Worm (Caenorhabditis elegans) whole organism, L4 larva: ENCODE results near the gene ppk-2.

ENCODE experiments used
- D1046.2 ChIP-seq: fragments of 200-800 bp; sonication (Bioruptor generic); IDR thresholded peaks from 2 replicates; pipeline ENCODE4 v1.3.6; 2022; ENCODE audit warnings: missing genetic modification characterization, missing compliant biosample characterization
- F10B5.3 ChIP-seq: sonication (generic microtip); optimal IDR thresholded peaks from 2 replicates; lab custom pipeline; 2016; ENCODE audit warnings: mild to moderate bottlenecking, missing genetic modification characterization, missing compliant biosample characterization
- F44E2.7 ChIP-seq: fragments of 200-800 bp; sonication (Bioruptor generic); IDR thresholded peaks from 2 replicates; pipeline ENCODE4 v2.1.2; 2022; ENCODE audit warnings: missing genetic modification characterization, missing compliant biosample characterization
- F49E8.2 ChIP-seq: sonication (generic microtip); optimal IDR thresholded peaks from 2 replicates; lab custom pipeline; 2016; ENCODE audit warnings: missing compliant biosample characterization, mild to moderate bottlenecking, missing genetic modification characterization, borderline replicate concordance
- T20F7.1 ChIP-seq: fragments of 200-800 bp; sonication (Bioruptor generic); optimal IDR thresholded peaks from 2 replicates; lab custom pipeline; 2018; ENCODE audit warnings: mild to moderate bottlenecking, missing genetic modification characterization, missing compliant biosample characterization
- T26A8.4 ChIP-seq: fragments of 200-800 bp; sonication (Bioruptor generic); IDR thresholded peaks from 2 replicates; pipeline ENCODE4 v1.3.6; 2022; ENCODE audit warnings: missing genetic modification characterization, missing compliant biosample characterization
- Y48G9A.11 ChIP-seq: fragments of 200-800 bp; sonication (Bioruptor generic); IDR thresholded peaks from 2 replicates; pipeline ENCODE4 v1.3.6; 2022; ENCODE audit warnings: missing genetic modification reagents, missing genetic modification characterization, missing compliant biosample characterization
- Y5F2A.4 ChIP-seq: fragments of 200-800 bp; sonication (Bioruptor generic); optimal IDR thresholded peaks from 2 replicates; lab custom pipeline; 2018; ENCODE audit warnings: mild to moderate bottlenecking, missing genetic modification characterization, missing compliant biosample characterization
- Y75B8A.6 ChIP-seq: fragments of 200-800 bp; sonication (Bioruptor generic); IDR thresholded peaks from 2 replicates; pipeline ENCODE4 v1.3.6; 2022; ENCODE audit warnings: missing genetic modification reagents, missing genetic modification characterization, missing compliant biosample characterization
- ZK546.5 ChIP-seq, 2 experiments: sonication (generic microtip); optimal IDR thresholded peaks; 2 replicates each; lab custom pipeline; 2017; ENCODE audit warnings: missing biosample characterization in 2 of 2, missing genetic modification characterization in 2 of 2
- aha-1 ChIP-seq: fragments of 150-350 bp; peaks from one replicate; lab custom pipeline; 2014; ENCODE audit warnings: missing biosample characterization, missing genetic modification characterization
- aly-2 ChIP-seq: sonication (generic microtip); optimal IDR thresholded peaks from 2 replicates; lab custom pipeline; 2018; ENCODE audit warnings: missing biosample characterization, missing genetic modification characterization
- ama-1 ChIP-seq: fragments of 150-350 bp; optimal IDR thresholded peaks from 2 replicates; lab custom pipeline; 2014; ENCODE audit warnings: inconsistent platforms, mixed read lengths
- ceh-20 ChIP-seq: fragments of 200-800 bp; sonication (Bioruptor generic); IDR thresholded peaks from 2 replicates; pipeline ENCODE4 v1.3.6; 2022; ENCODE audit warnings: missing genetic modification reagents, missing genetic modification characterization, missing compliant biosample characterization
- ctbp-1 ChIP-seq: fragments of 200-800 bp; sonication (Bioruptor generic); IDR thresholded peaks from 2 replicates; pipeline ENCODE4 v1.3.6; 2022; ENCODE audit warnings: missing genetic modification reagents, missing genetic modification characterization, missing compliant biosample characterization
- daf-12 ChIP-seq: fragments of 150-350 bp; optimal IDR thresholded peaks from 2 replicates; lab custom pipeline; 2014; ENCODE audit warnings: missing biosample characterization, missing genetic modification reagents, missing genetic modification characterization
- daf-19 ChIP-seq: fragments of 200-800 bp; sonication (Bioruptor generic); conservative IDR thresholded peaks from 2 replicates; pipeline ENCODE4 v1.3.6; 2022; ENCODE audit warnings: missing genetic modification characterization, missing compliant biosample characterization
- dmd-9 ChIP-seq: fragments of 200-800 bp; sonication (Bioruptor generic); IDR thresholded peaks from 2 replicates; pipeline ENCODE4 v1.3.6; 2022; ENCODE audit warnings: missing genetic modification reagents, missing genetic modification characterization, missing compliant biosample characterization
- dpl-1 ChIP-seq: fragments of 150-350 bp; optimal IDR thresholded peaks from 2 replicates; lab custom pipeline; 2014; ENCODE audit warnings: missing biosample characterization, missing genetic modification reagents, missing genetic modification characterization
- duxl-1 ChIP-seq: sonication (generic microtip); optimal IDR thresholded peaks from 2 replicates; lab custom pipeline; 2016; ENCODE audit warnings: mild to moderate bottlenecking, missing genetic modification characterization, moderate library complexity, missing compliant biosample characterization; ENCODE audit not compliant: poor library complexity
- egl-43 ChIP-seq: fragments of 200-800 bp; sonication (Bioruptor generic); IDR thresholded peaks from 2 replicates; pipeline ENCODE4 v1.3.6; 2022; ENCODE audit warnings: missing genetic modification reagents, missing genetic modification characterization, missing compliant biosample characterization
- gei-8 ChIP-seq: fragments of 200-800 bp; sonication (Bioruptor generic); optimal IDR thresholded peaks from 2 replicates; lab custom pipeline; 2018; ENCODE audit warnings: mild to moderate bottlenecking, missing genetic modification characterization, missing compliant biosample characterization
- hlh-30 ChIP-seq: sonication (generic microtip); optimal IDR thresholded peaks from 2 replicates; lab custom pipeline; 2017; ENCODE audit warnings: antibody characterized with exemption, mild to moderate bottlenecking, missing genetic modification characterization, missing compliant biosample characterization; ENCODE audit not compliant: insufficient read depth
- hmg-1.1 ChIP-seq: fragments of 200-800 bp; sonication (Bioruptor generic); IDR thresholded peaks from 2 replicates; pipeline ENCODE4 v1.3.6; 2022; ENCODE audit warnings: missing genetic modification reagents, missing genetic modification characterization, missing compliant biosample characterization
- lim-7 ChIP-seq: fragments of 200-800 bp; sonication (Bioruptor generic); IDR thresholded peaks from 2 replicates; pipeline ENCODE4 v1.3.6; 2022; ENCODE audit warnings: missing genetic modification characterization, missing compliant biosample characterization
- lin-13 ChIP-seq: fragments of 150-350 bp; optimal IDR thresholded peaks from 2 replicates; lab custom pipeline; 2014; ENCODE audit warnings: missing biosample characterization, missing genetic modification reagents, missing genetic modification characterization
- lin-15B ChIP-seq: fragments of 150-350 bp; sonication (generic microtip); optimal IDR thresholded peaks from 3 replicates; lab custom pipeline; 2014; ENCODE audit warnings: missing biosample characterization, missing genetic modification characterization
- lin-38 ChIP-seq: fragments of 200-800 bp; sonication (Bioruptor generic); IDR thresholded peaks from 2 replicates; pipeline ENCODE4 v1.3.6; 2022; ENCODE audit warnings: missing genetic modification reagents, missing genetic modification characterization, missing compliant biosample characterization
- lin-39 ChIP-seq: fragments of 150-350 bp; optimal IDR thresholded peaks from 2 replicates; lab custom pipeline; 2014; ENCODE audit warnings: missing biosample characterization, missing genetic modification reagents, missing genetic modification characterization
- lir-3 ChIP-seq: sonication (generic microtip); optimal IDR thresholded peaks from 2 replicates; lab custom pipeline; 2016; ENCODE audit warnings: mild to moderate bottlenecking, missing genetic modification characterization, missing compliant biosample characterization
- madf-5 ChIP-seq, 2 experiments: fragments of 200-800 bp; sonication (Bioruptor generic); IDR thresholded peaks; 2 replicates each; pipeline ENCODE4 v1.3.6; 2022; ENCODE audit warnings: missing compliant biosample characterization in 2 of 2, missing genetic modification characterization in 2 of 2
- mdl-1 ChIP-seq, 2 experiments: fragments of 150-350 bp in 1 of 2; sonication (generic microtip) in 1 of 2; optimal IDR thresholded peaks; 2 replicates each; lab custom pipeline; 2014 to 2017; ENCODE audit warnings: missing biosample characterization in 2 of 2, missing genetic modification characterization in 2 of 2
- mdt-29 ChIP-seq: fragments of 200-800 bp; sonication (Bioruptor generic); IDR thresholded peaks from 2 replicates; pipeline ENCODE4 v1.3.6; 2022; ENCODE audit warnings: missing genetic modification reagents, missing genetic modification characterization, missing compliant biosample characterization
- mes-2 ChIP-seq: sonication (generic microtip); optimal IDR thresholded peaks from 2 replicates; lab custom pipeline; 2016; ENCODE audit warnings: missing genotype, mild to moderate bottlenecking, missing genetic modification characterization, missing compliant biosample characterization; ENCODE audit not compliant: poor library complexity, severe bottlenecking
- mxl-3 ChIP-seq: fragments of 200-800 bp; sonication (Bioruptor generic); optimal IDR thresholded peaks from 2 replicates; lab custom pipeline; 2018; ENCODE audit warnings: mild to moderate bottlenecking, missing genetic modification characterization, missing compliant biosample characterization
- nhr-10 ChIP-seq: fragments of 150-350 bp; optimal IDR thresholded peaks from 2 replicates; lab custom pipeline; 2014; ENCODE audit warnings: missing biosample characterization, missing genetic modification characterization
- nhr-102 ChIP-seq: sonication (generic microtip); optimal IDR thresholded peaks from 2 replicates; lab custom pipeline; 2016; ENCODE audit warnings: mild to moderate bottlenecking, missing genetic modification characterization, moderate library complexity, missing compliant biosample characterization
- nhr-111 ChIP-seq: fragments of 200-800 bp; sonication (Bioruptor generic); optimal IDR thresholded peaks from 2 replicates; lab custom pipeline; 2018; ENCODE audit warnings: mild to moderate bottlenecking, missing genetic modification characterization, missing compliant biosample characterization
- nhr-25 ChIP-seq: sonication (generic microtip); optimal IDR thresholded peaks from 2 replicates; lab custom pipeline; 2017; ENCODE audit warnings: missing genetic modification characterization, mild to moderate bottlenecking, missing compliant biosample characterization, antibody characterized with exemption, moderate library complexity, borderline replicate concordance; ENCODE audit not compliant: insufficient read depth
- nhr-41 ChIP-seq: fragments of 200-800 bp; sonication (Bioruptor generic); IDR thresholded peaks from 2 replicates; pipeline ENCODE4 v1.3.6; 2022; ENCODE audit warnings: missing genetic modification reagents, missing genetic modification characterization, missing compliant biosample characterization
- nhr-48 ChIP-seq: sonication (generic microtip); optimal IDR thresholded peaks from 2 replicates; lab custom pipeline; 2016; ENCODE audit warnings: mild to moderate bottlenecking, missing genetic modification characterization, missing compliant biosample characterization
- nhr-76 ChIP-seq: fragments of 150-350 bp; optimal IDR thresholded peaks from 2 replicates; lab custom pipeline; 2014; ENCODE audit warnings: missing biosample characterization, missing genetic modification characterization
- pqm-1 ChIP-seq: sonication (generic microtip); optimal IDR thresholded peaks from 2 replicates; lab custom pipeline; 2017; ENCODE audit warnings: missing biosample characterization, missing genetic modification characterization
- saeg-2 ChIP-seq: fragments of 200-800 bp; sonication (Bioruptor generic); IDR thresholded peaks from 2 replicates; pipeline ENCODE4 v1.3.6; 2022; ENCODE audit warnings: missing genetic modification reagents, missing genetic modification characterization, missing compliant biosample characterization
- set-16 ChIP-seq: fragments of 200-800 bp; sonication (Bioruptor generic); IDR thresholded peaks from 2 replicates; pipeline ENCODE4 v1.3.6; 2022; ENCODE audit warnings: missing genetic modification reagents, missing genetic modification characterization, missing compliant biosample characterization
- snpc-1.2 ChIP-seq: fragments of 200-800 bp; sonication (Bioruptor generic); IDR thresholded peaks from 2 replicates; pipeline ENCODE4 v1.3.6; 2022; ENCODE audit warnings: missing genetic modification reagents, missing genetic modification characterization, missing compliant biosample characterization
- spr-3 ChIP-seq: fragments of 200-800 bp; sonication (Bioruptor generic); optimal IDR thresholded peaks from 2 replicates; lab custom pipeline; 2018; ENCODE audit warnings: mild to moderate bottlenecking, missing genetic modification characterization, missing compliant biosample characterization
- vab-7 ChIP-seq: fragments of 200-800 bp; sonication (Bioruptor generic); IDR thresholded peaks from 2 replicates; pipeline ENCODE4 v1.3.6; 2022; ENCODE audit warnings: missing genetic modification reagents, missing genetic modification characterization, missing compliant biosample characterization
- zag-1 ChIP-seq: fragments of 150-350 bp; optimal IDR thresholded peaks from 2 replicates; lab custom pipeline; 2014; ENCODE audit warnings: missing biosample characterization, missing genetic modification characterization
- zip-11 ChIP-seq: fragments of 200-800 bp; sonication (Bioruptor generic); IDR thresholded peaks from 2 replicates; pipeline ENCODE4 v1.3.6; 2022; ENCODE audit warnings: missing genetic modification characterization, missing compliant biosample characterization
- ztf-11 ChIP-seq: fragments of 150-350 bp; optimal IDR thresholded peaks from 2 replicates; lab custom pipeline; 2014; ENCODE audit warnings: missing biosample characterization, missing genetic modification characterization
- ztf-7 ChIP-seq: fragments of 150-350 bp; optimal IDR thresholded peaks from 2 replicates; lab custom pipeline; 2014; ENCODE audit warnings: missing biosample characterization, missing genetic modification characterization

The ppk-2 gene

DNA sequence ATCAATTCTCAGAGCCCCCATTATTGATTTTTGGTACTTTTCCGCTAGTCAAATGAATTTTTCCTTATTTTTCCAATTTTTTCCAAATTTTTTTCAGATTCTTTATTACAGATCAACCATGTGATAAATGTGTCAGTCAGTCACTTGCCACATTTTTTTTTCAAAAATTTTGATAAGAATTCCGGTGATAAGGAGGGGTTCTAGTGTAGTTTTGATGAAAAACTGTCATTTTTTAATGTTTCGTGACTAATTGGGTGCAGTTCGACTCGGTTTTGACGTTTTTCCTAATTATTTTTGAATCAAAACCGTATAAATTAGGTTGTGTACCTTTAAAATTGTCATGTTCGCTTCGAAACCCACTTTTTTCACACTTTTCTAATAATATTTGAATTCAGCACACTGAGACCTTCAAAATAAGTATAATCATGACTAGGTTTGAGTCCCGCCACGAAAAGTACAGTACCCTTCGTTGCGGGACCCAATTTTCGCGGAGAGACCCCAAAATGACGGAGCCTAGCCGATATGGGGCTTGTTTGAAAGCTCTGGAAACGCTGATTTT is 2.2 kb upstream of the ppk-2 start:
- TF ChIP-seq nhr-76 (no peak), set-16 (GFP tag; lab: Robert Waterston, UW) (no peak), hlh-30 (tag; lab: Kevin White, UChicago) (peak; percentile 53), mdt-29 (GFP tag; lab: Robert Waterston, UW) (no peak), dpl-1 (no peak), Y5F2A.4 (GFP tag; lab: Kevin White, UChicago) (no peak), ZK546.5 (tag; optimal IDR thresholded peaks at IDR 0.05; lab: Kevin White, UChicago) (no peak), ceh-20 (GFP tag; lab: Robert Waterston, UW) (no peak), Y75B8A.6 (GFP tag; lab: Robert Waterston, UW) (no peak), F49E8.2 (no peak), lin-39 (tag; lab: Kevin White, UChicago) (no peak), nhr-41 (no peak), zag-1 (tag; lab: Kevin White, UChicago) (no peak), lin-38 (GFP tag; lab: Robert Waterston, UW) (no peak), nhr-25 (no peak), zip-11 (GFP tag; lab: Robert Waterston, UW) (no peak), F44E2.7 (GFP tag; lab: Robert Waterston, UW) (no peak), nhr-10 (tag; lab: Kevin White, UChicago) (no peak), spr-3 (no peak), lin-15B (no peak), gei-8 (GFP tag; lab: Kevin White, UChicago) (no peak), aly-2 (no peak), ama-1 (lab: Kevin White, UChicago) (no peak), nhr-111 (GFP tag; lab: Kevin White, UChicago) (no peak), ztf-11 (tag; lab: Kevin White, UChicago) (no peak), D1046.2 (no peak), nhr-102 (no peak), ctbp-1 (GFP tag; lab: Robert Waterston, UW) (no peak), saeg-2 (GFP tag; lab: Robert Waterston, UW) (no peak), daf-12 (tag; lab: Kevin White, UChicago) (no peak), mxl-3 (GFP tag; lab: Kevin White, UChicago) (no peak), lim-7 (GFP tag; lab: Robert Waterston, UW) (no peak), aha-1 (no peak), nhr-48 (tag; lab: Kevin White, UChicago) (no peak), madf-5 (GFP tag; IDR thresholded peaks at IDR 0.05; lab: Robert Waterston, UW) (no peak), egl-43 (GFP tag; lab: Robert Waterston, UW) (no peak), dmd-9 (GFP tag; lab: Robert Waterston, UW) (no peak), lin-13 (GFP tag; lab: Kevin White, UChicago) (peak; percentile 19), daf-19 (GFP tag; lab: Robert Waterston, UW) (no peak), duxl-1 (tag; lab: Kevin White, UChicago) (no peak), mdl-1 (tag; optimal IDR thresholded peaks at IDR 0.05; lab: Kevin White, UChicago) (no peak), ztf-7 (tag; lab: Kevin White, UChicago) (no peak), pqm-1 (tag; lab: Kevin White, UChicago) (peak; percentile 69), hmg-1.1 (GFP tag; lab: Robert Waterston, UW) (no peak), mes-2 (no peak), Y48G9A.11 (GFP tag; lab: Robert Waterston, UW) (no peak), F10B5.3 (tag; lab: Kevin White, UChicago) (no peak), snpc-1.2 (GFP tag; lab: Robert Waterston, UW) (no peak), lir-3 (tag; lab: Kevin White, UChicago) (no peak), vab-7 (GFP tag; lab: Robert Waterston, UW) (no peak), T20F7.1 (GFP tag; lab: Kevin White, UChicago) (peak; percentile 51), T26A8.4 (GFP tag; lab: Robert Waterston, UW) (no peak)
